Fruit fly (Drosophila melanogaster): ENCODE data around the gene CG42471.

CG42471 gene

dm6 chr2L:11753922-11754321, at the start of gene CG42471:
Gene CG42471 (minus strand): TSS chr2L:11754022.
- TF ChIP-seq CG14711 (tag; optimal IDR thresholded peaks at IDR 0.05) (no peak), CG33017 (tag; optimal IDR thresholded peaks at IDR 0.05) (no peak), toe (GFP tag; optimal IDR thresholded peaks at IDR 0.05) (no peak), CG12768 (GFP tag; optimal IDR thresholded peaks at IDR 0.05) (no peak), CG7045 (GFP tag; optimal IDR thresholded peaks at IDR 0.05) (no peak), Mnt (GFP tag; optimal IDR thresholded peaks at IDR 0.05) (no peak), CG11617 (GFP tag; optimal IDR thresholded peaks at IDR 0.05) (no peak), CG7101 (tag; optimal IDR thresholded peaks at IDR 0.05) (no peak), pad (GFP tag; optimal IDR thresholded peaks at IDR 0.05) (no peak), cnc (optimal IDR thresholded peaks at IDR 0.05) (no peak), Clk (GFP tag; optimal IDR thresholded peaks at IDR 0.05) (no peak), ovo (GFP tag; optimal IDR thresholded peaks at IDR 0.05) (no peak)

dm6 chr2L:11797127-11797526, 43.3 kb upstream of the CG42471 start:
- TF ChIP-seq Hr96 (GFP tag; optimal IDR thresholded peaks at IDR 0.05) (no peak), ovo (GFP tag; optimal IDR thresholded peaks at IDR 0.05) (no peak), CG7101 (tag; optimal IDR thresholded peaks at IDR 0.05) (no peak), CG14711 (tag; optimal IDR thresholded peaks at IDR 0.05) (no peak)

DNA sequence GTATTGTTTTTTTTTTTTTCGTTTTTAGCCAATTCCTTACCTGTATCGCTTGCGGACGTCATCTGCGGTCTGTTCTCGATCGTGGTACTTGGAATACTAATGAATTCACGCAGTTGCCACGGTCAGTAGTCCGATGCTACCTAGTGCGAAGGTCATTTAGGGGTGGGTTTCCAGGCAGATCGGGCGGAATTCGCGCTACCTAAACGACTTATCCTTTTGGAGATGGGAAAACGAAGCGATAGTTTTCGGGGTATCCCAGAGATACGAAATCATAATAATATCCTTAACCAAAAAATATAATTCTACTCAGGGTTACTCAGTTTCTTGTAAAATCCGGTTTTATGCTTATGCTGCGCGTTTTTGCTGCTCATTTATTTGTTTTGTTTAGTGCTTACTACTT, 40.2 kb upstream of the CG42471 start, which contains the start of gene CG14937:
Gene CG14937 (minus strand): TSS at position 101 of the 400 bp plus-strand sequence.
- TF ChIP-seq CG14711 (tag; optimal IDR thresholded peaks at IDR 0.05) (no peak), bab1 (GFP tag; optimal IDR thresholded peaks at IDR 0.05) (no peak), tj (GFP tag; optimal IDR thresholded peaks at IDR 0.05) (no peak), cnc (optimal IDR thresholded peaks at IDR 0.05) (no peak), Crg-1 (GFP tag; optimal IDR thresholded peaks at IDR 0.05) (no peak), toe (GFP tag; optimal IDR thresholded peaks at IDR 0.05) (no peak), CG12768 (GFP tag; optimal IDR thresholded peaks at IDR 0.05) (no peak), CG33017 (tag; optimal IDR thresholded peaks at IDR 0.05) (no peak), pad (GFP tag; optimal IDR thresholded peaks at IDR 0.05) (no peak), Hr96 (GFP tag; optimal IDR thresholded peaks at IDR 0.05) (no peak), Mnt (GFP tag; optimal IDR thresholded peaks at IDR 0.05) (no peak), CG7101 (tag; optimal IDR thresholded peaks at IDR 0.05) (no peak)

DNA sequence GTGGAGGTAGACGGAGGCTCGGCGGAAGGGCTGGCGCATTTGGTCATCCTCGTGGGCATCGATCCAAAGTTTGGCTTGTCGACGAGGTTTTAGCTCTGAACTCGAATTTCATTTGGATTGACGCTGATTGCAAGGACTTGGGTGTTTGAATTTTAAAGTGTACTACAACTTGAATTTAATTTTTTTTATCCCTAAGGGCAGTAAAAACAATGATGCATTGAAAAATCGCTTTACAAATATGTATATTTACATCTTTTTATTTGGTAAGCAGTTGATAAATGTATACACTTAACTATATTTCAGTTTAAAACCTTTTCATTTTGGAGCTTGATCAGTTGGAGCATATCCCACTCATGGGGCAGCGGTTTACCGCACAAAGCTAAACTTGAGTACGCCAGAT, 38.4 kb upstream of the CG42471 start, which contains the start of gene Tsp33B:
Gene Tsp33B (minus strand): TSS at position 101 of the 400 bp plus-strand sequence.
- no peak for TF ChIP-seq cnc (optimal IDR thresholded peaks at IDR 0.05)
- no peak for TF ChIP-seq Crg-1 (GFP tag; optimal IDR thresholded peaks at IDR 0.05)
- TF ChIP-seq cic (GFP tag; optimal IDR thresholded peaks at IDR 0.05), result no peak
- TF ChIP-seq ovo (GFP tag; optimal IDR thresholded peaks at IDR 0.05), result no peak
- no peak for TF ChIP-seq toe (GFP tag; optimal IDR thresholded peaks at IDR 0.05)
- TF ChIP-seq bab1 (GFP tag; optimal IDR thresholded peaks at IDR 0.05), result no peak
- no peak for TF ChIP-seq kay (GFP tag; ENCODE audit: borderline replicate concordance)
- TF ChIP-seq CG5204 (GFP tag; optimal IDR thresholded peaks at IDR 0.05), result no peak
- no peak for TF ChIP-seq Mnt (GFP tag; optimal IDR thresholded peaks at IDR 0.05)
- no peak for TF ChIP-seq CG33017 (tag; optimal IDR thresholded peaks at IDR 0.05)
- no peak for TF ChIP-seq CG1620 (GFP tag; optimal IDR thresholded peaks at IDR 0.05)
- no peak for TF ChIP-seq CG7101 (tag; optimal IDR thresholded peaks at IDR 0.05)
- TF ChIP-seq CG14711 (tag; optimal IDR thresholded peaks at IDR 0.05), result no peak
- TF ChIP-seq CG11617 (GFP tag; optimal IDR thresholded peaks at IDR 0.05), result no peak
- TF ChIP-seq pad (GFP tag; optimal IDR thresholded peaks at IDR 0.05), result no peak

DNA sequence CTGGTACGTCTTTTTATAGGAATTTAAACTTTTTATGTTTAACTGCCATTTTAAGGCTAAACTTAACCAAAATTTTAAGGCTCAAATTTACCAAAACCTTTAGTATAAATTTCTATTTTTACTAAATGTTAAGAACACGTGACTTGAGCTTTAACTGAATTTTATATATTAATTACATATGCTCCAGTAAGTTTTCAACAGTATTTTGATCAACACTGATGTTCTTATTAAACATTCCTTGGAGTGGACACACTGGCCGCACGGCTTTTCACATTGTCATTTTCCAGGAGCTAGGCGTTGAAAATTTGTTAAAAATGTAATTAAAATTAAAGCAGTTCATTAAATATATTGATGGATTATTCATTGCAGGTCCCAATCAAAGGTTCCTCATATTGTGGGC, 35.9 kb upstream of the CG42471 start, which contains the start of gene CG14932:
Gene CG14932 (plus strand): TSS at position 230 of the 400 bp plus-strand sequence.
- TF ChIP-seq Mnt (GFP tag; optimal IDR thresholded peaks at IDR 0.05), result no peak
- TF ChIP-seq bab1 (GFP tag; optimal IDR thresholded peaks at IDR 0.05), result no peak
- TF ChIP-seq CG1620 (GFP tag; optimal IDR thresholded peaks at IDR 0.05), result no peak
- no peak for TF ChIP-seq tj (GFP tag; optimal IDR thresholded peaks at IDR 0.05)
- no peak for TF ChIP-seq Clk (GFP tag; optimal IDR thresholded peaks at IDR 0.05)
- TF ChIP-seq toe (GFP tag; optimal IDR thresholded peaks at IDR 0.05), result no peak
- TF ChIP-seq CG11617 (GFP tag; optimal IDR thresholded peaks at IDR 0.05), result no peak
- TF ChIP-seq CG14711 (tag; optimal IDR thresholded peaks at IDR 0.05), result no peak
- no peak for TF ChIP-seq kay (GFP tag; ENCODE audit: borderline replicate concordance)
- TF ChIP-seq CG12768 (GFP tag; optimal IDR thresholded peaks at IDR 0.05), result no peak

dm6 chr2L:11788034-11788433, 34.2 kb upstream of the CG42471 start, which contains the start of gene CG14931:
Gene CG14931 (plus strand): TSS chr2L:11788334.
- TF ChIP-seq pad (GFP tag; optimal IDR thresholded peaks at IDR 0.05) (no peak), Crg-1 (GFP tag; optimal IDR thresholded peaks at IDR 0.05) (no peak), cic (GFP tag; optimal IDR thresholded peaks at IDR 0.05) (no peak), Clk (GFP tag; optimal IDR thresholded peaks at IDR 0.05) (no peak), CG11617 (GFP tag; optimal IDR thresholded peaks at IDR 0.05) (no peak), CG14711 (tag; optimal IDR thresholded peaks at IDR 0.05) (no peak), CG7045 (GFP tag; optimal IDR thresholded peaks at IDR 0.05) (no peak), ovo (GFP tag; optimal IDR thresholded peaks at IDR 0.05) (no peak), kay (GFP tag; ENCODE audit: borderline replicate concordance) (no peak), tj (GFP tag; optimal IDR thresholded peaks at IDR 0.05) (no peak), bab1 (GFP tag; optimal IDR thresholded peaks at IDR 0.05) (no peak), CG33017 (tag; optimal IDR thresholded peaks at IDR 0.05) (no peak), CG12768 (GFP tag; optimal IDR thresholded peaks at IDR 0.05) (no peak), toe (GFP tag; optimal IDR thresholded peaks at IDR 0.05) (no peak), CG1620 (GFP tag; optimal IDR thresholded peaks at IDR 0.05) (no peak), Mnt (GFP tag; optimal IDR thresholded peaks at IDR 0.05) (no peak), CG5204 (GFP tag; optimal IDR thresholded peaks at IDR 0.05) (no peak), CG7101 (tag; optimal IDR thresholded peaks at IDR 0.05) (no peak), Hr96 (GFP tag; optimal IDR thresholded peaks at IDR 0.05) (no peak), cnc (optimal IDR thresholded peaks at IDR 0.05) (no peak)
